Worm (Caenorhabditis elegans): ENCODE measurements around the gene C16E9.2.

- TF ChIP-seq ztf-29 (GFP tag; IDR thresholded peaks at IDR 0.05) (no peak), med-1 (GFP tag; optimal IDR thresholded peaks at IDR 0.05; ENCODE audit: insufficient read depth) (no peak), T22C8.4 (GFP tag; IDR thresholded peaks at IDR 0.05) (no peak)
Observed at ce11 chrX:6928578-6928977, 7.0 kb upstream of the C16E9.2 start, which contains the start of gene F14B8.5.

Measured in whole organism, midembryonic.